Worm (Caenorhabditis elegans): Measurements from ENCODE around the gene nlp-35.

ce11 chrIV:9530768-9531167, 12.0 kb upstream of the nlp-35 start:
- no peak for TF ChIP-seq ztf-29 (GFP tag; IDR thresholded peaks at IDR 0.05)
- TF ChIP-seq med-1 (GFP tag; optimal IDR thresholded peaks at IDR 0.05; ENCODE audit: insufficient read depth) = no peak
- no peak for TF ChIP-seq cog-1 (tag; optimal IDR thresholded peaks at IDR 0.05)
- no peak for TF ChIP-seq flt-1 (GFP tag; IDR thresholded peaks at IDR 0.05)
- TF ChIP-seq ztf-23 (GFP tag; IDR thresholded peaks at IDR 0.05) = no peak
- TF ChIP-seq tab-1 (GFP tag; IDR thresholded peaks at IDR 0.05) = no peak

Measured in whole organism, midembryonic.